Worm (Caenorhabditis elegans): ENCODE measurements around the gene F22E5.1.
"Not testable (repeated sequence)": the region's sequence is repeated elsewhere in the genome, so short reads cannot be mapped to it uniquely, and the experiment has no call there.

The F22E5.1 gene

DNA sequence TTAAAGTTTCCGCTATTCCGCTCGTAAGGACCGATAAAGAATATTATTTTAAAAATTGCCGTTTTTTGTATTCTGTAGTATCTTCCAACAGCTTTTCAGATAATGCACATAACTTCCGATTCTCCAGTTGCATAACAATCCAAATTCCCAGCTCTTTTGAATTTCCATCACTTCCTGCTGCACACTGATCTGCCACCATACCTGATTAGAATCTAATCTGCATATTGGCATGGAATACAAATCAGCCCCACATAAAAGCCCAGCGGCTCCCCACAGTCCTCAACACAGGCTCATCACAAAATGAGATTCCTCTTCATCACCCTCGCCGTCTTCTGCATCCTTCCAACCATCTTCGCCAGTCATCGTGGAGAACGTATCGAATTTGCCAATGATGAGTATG lies 15.0 kb downstream of the F22E5.1 start, which contains the start of gene nspf-2:
Gene nspf-2 (plus strand): TSS at position 301 of the 400 bp plus-strand sequence.
- not testable (repeated sequence) for TF ChIP-seq ceh-36 (tag; optimal IDR thresholded peaks at IDR 0.05); F13C5.2 (tag; optimal IDR thresholded peaks at IDR 0.05); pes-1 (GFP tag; IDR thresholded peaks at IDR 0.05)

DNA sequence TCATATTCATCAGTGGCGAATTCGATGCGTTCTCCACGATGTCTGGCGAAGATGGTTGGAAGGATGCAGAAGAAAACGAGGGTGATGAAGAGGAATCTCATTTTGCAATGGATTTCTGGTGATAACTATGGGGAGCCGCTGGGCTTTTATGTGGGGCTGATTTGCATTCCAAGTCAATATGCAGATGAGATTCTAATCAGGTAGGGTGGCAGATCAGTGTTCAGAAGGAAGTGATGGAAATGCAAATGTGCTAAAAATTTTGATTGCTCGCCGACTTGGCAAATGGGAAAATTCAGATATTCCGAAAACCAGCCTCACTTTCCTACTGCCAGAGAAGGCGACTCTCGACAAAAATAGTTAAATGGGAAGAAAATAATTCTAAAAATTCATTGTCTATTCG lies 16.5 kb downstream of the F22E5.1 start, which contains the start of gene nspf-3:
Gene nspf-3 (minus strand): TSS at position 101 of the 400 bp plus-strand sequence.
- TF ChIP-seq ets-7 (tag; optimal IDR thresholded peaks at IDR 0.05) (no peak), sea-1 (GFP tag; conservative IDR thresholded peaks at IDR 0.05) (no peak), ama-1 (optimal IDR thresholded peaks at IDR 0.05) (no peak), scrt-1 (GFP tag; IDR thresholded peaks at IDR 0.05) (no peak), ceh-13 (GFP tag; optimal IDR thresholded peaks at IDR 0.05) (no peak)

DNA sequence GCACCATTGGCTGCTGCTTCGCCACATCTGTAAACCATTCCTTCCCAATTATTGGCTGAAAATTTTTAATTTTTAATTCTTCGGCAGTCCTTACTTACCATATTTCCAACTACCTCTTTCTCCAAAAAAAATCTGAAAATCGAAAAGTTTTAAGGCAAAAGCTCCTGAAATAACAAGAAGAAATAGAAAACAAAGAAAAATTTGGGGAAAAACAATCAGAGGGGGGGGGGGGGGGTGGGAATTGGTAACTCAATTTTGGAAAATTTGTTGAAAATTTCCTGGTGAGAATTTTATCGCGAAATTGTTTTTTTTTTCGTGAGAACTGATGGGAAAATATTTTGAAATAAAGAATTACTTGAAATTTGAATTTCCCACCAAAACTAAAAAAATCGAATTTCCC lies 18.9 kb downstream of the F22E5.1 start, which contains the start of gene set-11:
Gene set-11 (minus strand): TSS at position 101 of the 400 bp plus-strand sequence.
- no peak for TF ChIP-seq ama-1 (optimal IDR thresholded peaks at IDR 0.05)
- no peak for TF ChIP-seq aly-1 (tag; optimal IDR thresholded peaks at IDR 0.05)
- no peak for TF ChIP-seq ceh-13 (GFP tag; optimal IDR thresholded peaks at IDR 0.05)
- no peak for TF ChIP-seq flt-1 (GFP tag; IDR thresholded peaks at IDR 0.05)
- no peak for TF ChIP-seq scrt-1 (GFP tag; IDR thresholded peaks at IDR 0.05)
- no peak for TF ChIP-seq tra-4 (tag; optimal IDR thresholded peaks at IDR 0.05)
- no peak for TF ChIP-seq ceh-36 (tag; optimal IDR thresholded peaks at IDR 0.05)
- no peak for TF ChIP-seq F13C5.2 (tag; optimal IDR thresholded peaks at IDR 0.05)
- no peak for TF ChIP-seq pes-1 (GFP tag; IDR thresholded peaks at IDR 0.05)
- no peak for TF ChIP-seq hmbx-1 (tag; optimal IDR thresholded peaks at IDR 0.05)
- TF ChIP-seq ets-7 (tag; optimal IDR thresholded peaks at IDR 0.05) = no peak
- no peak for TF ChIP-seq tbx-37 (GFP tag; conservative IDR thresholded peaks at IDR 0.05)
- TF ChIP-seq B0310.2 (tag; optimal IDR thresholded peaks at IDR 0.05) = no peak
- no peak for TF ChIP-seq hnd-1 (tag; optimal IDR thresholded peaks at IDR 0.05)
- no peak for TF ChIP-seq hmg-4 (GFP tag; optimal IDR thresholded peaks at IDR 0.05)
- TF ChIP-seq tbx-11 (GFP tag; IDR thresholded peaks at IDR 0.05) = no peak
- TF ChIP-seq sea-1 (GFP tag; conservative IDR thresholded peaks at IDR 0.05) = no peak

DNA sequence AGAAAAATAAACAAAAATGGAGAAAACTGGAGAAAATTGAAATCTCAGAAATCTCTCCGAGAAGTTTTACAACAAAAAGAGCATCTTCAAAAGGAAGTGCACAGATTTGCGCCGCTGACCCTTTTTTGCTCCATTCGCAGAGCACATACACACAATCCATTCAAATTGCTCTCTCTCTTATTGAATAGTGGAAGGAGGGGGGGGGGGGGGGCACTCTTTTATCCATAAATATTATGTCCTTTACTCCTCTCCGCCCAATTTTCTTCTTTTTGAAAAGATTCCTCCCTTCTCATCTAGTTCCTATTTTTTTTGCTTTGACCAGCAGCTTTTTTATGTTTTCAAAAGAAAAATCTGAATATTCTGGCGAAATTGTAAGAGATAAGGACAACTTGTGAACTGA lies 21.5 kb downstream of the F22E5.1 start:
- TF ChIP-seq flt-1 (GFP tag; IDR thresholded peaks at IDR 0.05) (no peak), tbx-11 (GFP tag; IDR thresholded peaks at IDR 0.05) (no peak), tbx-37 (GFP tag; conservative IDR thresholded peaks at IDR 0.05) (no peak), ceh-36 (tag; optimal IDR thresholded peaks at IDR 0.05) (no peak), B0310.2 (tag; optimal IDR thresholded peaks at IDR 0.05) (no peak), pes-1 (GFP tag; IDR thresholded peaks at IDR 0.05) (no peak), tra-4 (tag; optimal IDR thresholded peaks at IDR 0.05) (no peak), ets-7 (tag; optimal IDR thresholded peaks at IDR 0.05) (no peak), hmbx-1 (tag; optimal IDR thresholded peaks at IDR 0.05) (no peak), scrt-1 (GFP tag; IDR thresholded peaks at IDR 0.05) (no peak), F13C5.2 (tag; optimal IDR thresholded peaks at IDR 0.05) (no peak), hnd-1 (tag; optimal IDR thresholded peaks at IDR 0.05) (no peak), ama-1 (optimal IDR thresholded peaks at IDR 0.05) (no peak)

DNA sequence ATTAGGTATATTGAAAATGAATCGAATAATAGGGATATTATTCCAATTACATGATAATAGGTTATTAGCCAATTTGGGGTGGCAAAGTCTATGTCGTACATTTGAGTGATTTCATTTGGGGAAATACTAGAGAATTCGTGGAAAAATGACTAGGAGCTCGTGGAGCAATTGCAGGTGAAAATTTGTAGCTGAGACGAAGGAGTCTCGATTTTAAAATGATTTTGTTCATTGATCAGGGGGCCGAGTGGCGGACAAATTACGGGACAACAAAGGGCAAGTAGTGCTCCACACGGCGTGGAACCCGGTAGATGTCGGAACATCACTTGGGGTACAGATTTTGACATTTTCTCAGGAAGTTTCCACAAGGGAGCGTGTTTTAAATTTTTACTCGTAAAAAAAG lies 24.8 kb downstream of the F22E5.1 start, which contains the start of gene sri-62:
Gene sri-62 (minus strand): TSS at position 101 of the 400 bp plus-strand sequence.
- TF ChIP-seq B0310.2 (tag; optimal IDR thresholded peaks at IDR 0.05) = no peak
- no peak for TF ChIP-seq tbx-37 (GFP tag; conservative IDR thresholded peaks at IDR 0.05)
- TF ChIP-seq ama-1 (optimal IDR thresholded peaks at IDR 0.05) = no peak
- no peak for TF ChIP-seq ceh-13 (GFP tag; optimal IDR thresholded peaks at IDR 0.05)
- no peak for TF ChIP-seq F13C5.2 (tag; optimal IDR thresholded peaks at IDR 0.05)
- no peak for TF ChIP-seq tbx-11 (GFP tag; IDR thresholded peaks at IDR 0.05)
- TF ChIP-seq ets-7 (tag; optimal IDR thresholded peaks at IDR 0.05) = no peak
- TF ChIP-seq hnd-1 (tag; optimal IDR thresholded peaks at IDR 0.05) = no peak

DNA sequence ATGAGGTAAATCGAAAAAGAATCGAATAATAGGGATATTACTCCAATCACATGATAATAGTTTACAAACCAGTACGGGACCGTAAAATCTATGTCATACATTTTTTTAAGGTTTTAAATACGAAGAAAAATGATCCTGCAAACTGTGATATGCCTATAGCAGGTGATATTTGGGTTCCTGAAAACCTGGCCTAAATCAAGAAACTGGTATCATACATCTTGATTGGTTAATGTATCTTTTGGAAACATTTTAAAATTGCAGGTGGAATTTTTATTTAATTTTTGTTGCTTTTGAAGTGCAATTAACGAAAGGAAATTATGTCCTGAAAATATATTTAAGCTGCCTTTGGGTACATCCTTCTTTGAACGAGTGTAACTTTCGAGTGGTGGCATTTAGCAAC lies 26.7 kb downstream of the F22E5.1 start, which contains the start of gene sri-61:
Gene sri-61 (minus strand): TSS at position 101 of the 400 bp plus-strand sequence.
- TF ChIP-seq flt-1 (GFP tag; IDR thresholded peaks at IDR 0.05) (no peak), hmg-4 (GFP tag; optimal IDR thresholded peaks at IDR 0.05) (no peak)

DNA sequence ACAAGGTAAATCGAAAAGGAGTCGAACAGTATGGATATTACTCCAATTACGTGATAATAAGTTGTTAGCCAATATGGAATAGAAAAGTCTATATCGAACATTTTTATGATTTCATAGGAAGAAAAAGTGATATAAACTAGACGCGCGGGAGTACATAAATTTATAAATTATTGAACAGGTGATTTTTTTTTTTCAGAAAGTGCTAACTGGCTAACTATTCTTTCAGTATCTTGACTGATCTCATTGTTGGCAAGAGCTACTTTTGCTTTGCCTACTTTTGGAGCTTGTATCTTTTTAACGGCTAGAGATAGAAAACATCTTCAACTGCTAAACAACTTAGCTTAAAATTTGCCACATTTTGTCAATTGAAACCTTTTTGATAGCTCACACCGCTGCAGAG lies 29.2 kb downstream of the F22E5.1 start, which contains the start of gene sri-60:
Gene sri-60 (minus strand): TSS at position 101 of the 400 bp plus-strand sequence.
- no peak for TF ChIP-seq F13C5.2 (tag; optimal IDR thresholded peaks at IDR 0.05)
- TF ChIP-seq hmbx-1 (tag; optimal IDR thresholded peaks at IDR 0.05) = no peak
- TF ChIP-seq ama-1 (optimal IDR thresholded peaks at IDR 0.05) = no peak
- no peak for TF ChIP-seq pes-1 (GFP tag; IDR thresholded peaks at IDR 0.05)
- no peak for TF ChIP-seq tbx-11 (GFP tag; IDR thresholded peaks at IDR 0.05)
- no peak for TF ChIP-seq ets-7 (tag; optimal IDR thresholded peaks at IDR 0.05)
- no peak for TF ChIP-seq tbx-37 (GFP tag; conservative IDR thresholded peaks at IDR 0.05)
- TF ChIP-seq flt-1 (GFP tag; IDR thresholded peaks at IDR 0.05) = no peak
- no peak for TF ChIP-seq tra-4 (tag; optimal IDR thresholded peaks at IDR 0.05)
- TF ChIP-seq B0310.2 (tag; optimal IDR thresholded peaks at IDR 0.05) = no peak
- TF ChIP-seq hmg-4 (GFP tag; optimal IDR thresholded peaks at IDR 0.05) = no peak
- no peak for TF ChIP-seq hnd-1 (tag; optimal IDR thresholded peaks at IDR 0.05)
- no peak for TF ChIP-seq scrt-1 (GFP tag; IDR thresholded peaks at IDR 0.05)
- TF ChIP-seq ceh-36 (tag; optimal IDR thresholded peaks at IDR 0.05) = no peak
- no peak for TF ChIP-seq sea-1 (GFP tag; conservative IDR thresholded peaks at IDR 0.05)
- no peak for TF ChIP-seq aly-1 (tag; optimal IDR thresholded peaks at IDR 0.05)

DNA sequence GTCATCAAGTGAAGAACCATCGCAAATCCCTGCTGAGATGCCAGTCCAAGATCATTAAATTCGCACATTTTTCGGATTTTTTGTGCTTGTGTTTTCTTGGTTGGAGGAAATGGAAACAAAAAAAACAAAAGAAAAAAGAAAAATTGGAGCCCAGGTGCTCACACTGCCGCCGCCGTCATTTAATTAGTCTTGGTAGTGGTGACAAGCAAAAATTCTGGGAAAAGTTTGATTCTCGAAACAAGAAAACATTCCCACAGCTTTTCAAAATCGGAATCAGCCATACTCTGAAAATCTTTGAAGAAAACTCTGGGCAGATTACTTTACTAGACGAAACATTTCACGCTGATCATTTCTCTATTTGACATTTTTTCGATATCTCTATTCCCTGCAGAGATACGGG lies 31.6 kb downstream of the F22E5.1 start, which contains the start of gene srh-128:
Gene srh-128 (minus strand): TSS at position 101 of the 400 bp plus-strand sequence.
- TF ChIP-seq ets-7 (tag; optimal IDR thresholded peaks at IDR 0.05) (no peak), sea-1 (GFP tag; conservative IDR thresholded peaks at IDR 0.05) (no peak), hmg-4 (GFP tag; optimal IDR thresholded peaks at IDR 0.05) (no peak), flt-1 (GFP tag; IDR thresholded peaks at IDR 0.05) (no peak), ceh-36 (tag; optimal IDR thresholded peaks at IDR 0.05) (no peak), pes-1 (GFP tag; IDR thresholded peaks at IDR 0.05) (no peak), tra-4 (tag; optimal IDR thresholded peaks at IDR 0.05) (no peak), B0310.2 (tag; optimal IDR thresholded peaks at IDR 0.05) (no peak), F13C5.2 (tag; optimal IDR thresholded peaks at IDR 0.05) (no peak), ama-1 (optimal IDR thresholded peaks at IDR 0.05) (no peak), tbx-37 (GFP tag; conservative IDR thresholded peaks at IDR 0.05) (no peak), aly-1 (tag; optimal IDR thresholded peaks at IDR 0.05) (no peak), hnd-1 (tag; optimal IDR thresholded peaks at IDR 0.05) (no peak), ceh-13 (GFP tag; optimal IDR thresholded peaks at IDR 0.05) (no peak), hmbx-1 (tag; optimal IDR thresholded peaks at IDR 0.05) (no peak)
